Worm (Caenorhabditis elegans) whole organism, late embryonic: ENCODE measurements around the gene T25E4.1.
A peak's percentile ranks its signal among the peaks of the same experiment; 100 is the strongest.

ENCODE experiments used
- F13H6.1 ChIP-seq: sonication (generic microtip); optimal IDR thresholded peaks from 2 replicates; lab custom pipeline; 2016; ENCODE audit warnings: missing genetic modification characterization, missing compliant biosample characterization
- K09A11.1 ChIP-seq: sonication (generic microtip); optimal IDR thresholded peaks from 2 replicates; lab custom pipeline; 2017; ENCODE audit warnings: antibody characterized with exemption, mild to moderate bottlenecking, missing genetic modification characterization, missing compliant biosample characterization; ENCODE audit not compliant: insufficient read depth
- Y22D7AL.16 ChIP-seq: sonication (generic microtip); optimal IDR thresholded peaks from 2 replicates; lab custom pipeline; 2016; ENCODE audit warnings: missing genetic modification characterization, missing compliant biosample characterization
- ahr-1 ChIP-seq: sonication (generic microtip); optimal IDR thresholded peaks from 2 replicates; lab custom pipeline; 2016; ENCODE audit warnings: missing genetic modification characterization, missing compliant biosample characterization
- ama-1 ChIP-seq: fragments of 150-350 bp; optimal IDR thresholded peaks from 2 replicates; lab custom pipeline; 2014
- ceh-14 ChIP-seq: sonication (generic microtip); optimal IDR thresholded peaks from 2 replicates; lab custom pipeline; 2016; ENCODE audit warnings: missing genotype, missing genetic modification characterization, missing compliant biosample characterization
- ceh-2 ChIP-seq: sonication (generic microtip); optimal IDR thresholded peaks from 2 replicates; lab custom pipeline; 2016; ENCODE audit warnings: missing genotype, missing genetic modification characterization, missing compliant biosample characterization
- ceh-22 ChIP-seq: sonication (generic microtip); optimal IDR thresholded peaks from 2 replicates; lab custom pipeline; 2017; ENCODE audit warnings: missing biosample characterization, missing genetic modification characterization
- ceh-24 ChIP-seq: sonication (generic microtip); optimal IDR thresholded peaks from 2 replicates; lab custom pipeline; 2016; ENCODE audit warnings: mild to moderate bottlenecking, missing genetic modification characterization, missing compliant biosample characterization
- ceh-34 ChIP-seq: sonication (generic microtip); optimal IDR thresholded peaks from 2 replicates; lab custom pipeline; 2016; ENCODE audit warnings: mild to moderate bottlenecking, missing genetic modification characterization, missing compliant biosample characterization
- che-1 ChIP-seq: sonication (generic microtip); optimal IDR thresholded peaks from 2 replicates; lab custom pipeline; 2016; ENCODE audit warnings: mild to moderate bottlenecking, missing genetic modification characterization, missing compliant biosample characterization
- dve-1 ChIP-seq: sonication (generic microtip); optimal IDR thresholded peaks from 2 replicates; lab custom pipeline; 2017; ENCODE audit warnings: antibody characterized with exemption, mild to moderate bottlenecking, missing genetic modification characterization, missing compliant biosample characterization
- elt-2 ChIP-seq: sonication (generic microtip); optimal IDR thresholded peaks from 2 replicates; lab custom pipeline; 2016; ENCODE audit warnings: missing genetic modification reagents, missing genetic modification characterization, missing compliant biosample characterization
- elt-4 ChIP-seq: sonication (generic microtip); optimal IDR thresholded peaks from 2 replicates; lab custom pipeline; 2016; ENCODE audit warnings: missing genetic modification characterization, missing compliant biosample characterization
- ets-4 ChIP-seq: sonication (generic microtip); optimal IDR thresholded peaks from 2 replicates; lab custom pipeline; 2016; ENCODE audit warnings: missing genetic modification characterization, missing compliant biosample characterization
- eyg-1 ChIP-seq: sonication (generic microtip); optimal IDR thresholded peaks from 2 replicates; lab custom pipeline; 2016; ENCODE audit warnings: missing genotype, missing genetic modification characterization, missing compliant biosample characterization
- gmeb-2 ChIP-seq: sonication (generic microtip); optimal IDR thresholded peaks from 2 replicates; lab custom pipeline; 2016; ENCODE audit warnings: missing genetic modification characterization, inconsistent platforms, missing compliant biosample characterization
- hlh-13 ChIP-seq: fragments of 200-800 bp; sonication (Bioruptor generic); optimal IDR thresholded peaks from 2 replicates; lab custom pipeline; 2018; ENCODE audit warnings: mild to moderate bottlenecking, missing genetic modification characterization, missing compliant biosample characterization
- hlh-30 ChIP-seq: sonication (generic microtip); optimal IDR thresholded peaks from 2 replicates; lab custom pipeline; 2017; ENCODE audit warnings: antibody characterized with exemption, missing genetic modification characterization, missing compliant biosample characterization; ENCODE audit not compliant: insufficient read depth
- hlh-6 ChIP-seq: sonication (generic microtip); optimal IDR thresholded peaks from 2 replicates; lab custom pipeline; 2016; ENCODE audit warnings: missing genotype, missing genetic modification characterization, missing compliant biosample characterization
- hlh-8 ChIP-seq: sonication (generic microtip); optimal IDR thresholded peaks from 2 replicates; lab custom pipeline; 2016; ENCODE audit warnings: missing genotype, missing genetic modification characterization, missing compliant biosample characterization
- lim-6 ChIP-seq: sonication (generic microtip); optimal IDR thresholded peaks from 2 replicates; lab custom pipeline; 2016; ENCODE audit warnings: missing genetic modification characterization, missing compliant biosample characterization
- mec-3 ChIP-seq: sonication (generic microtip); optimal IDR thresholded peaks from 2 replicates; lab custom pipeline; 2016; ENCODE audit warnings: borderline replicate concordance, missing genetic modification characterization, missing compliant biosample characterization
- nhr-232 ChIP-seq: sonication (generic microtip); optimal IDR thresholded peaks from 2 replicates; lab custom pipeline; 2016; ENCODE audit warnings: missing genetic modification characterization, missing compliant biosample characterization
- npax-4 ChIP-seq: sonication (generic microtip); optimal IDR thresholded peaks from 2 replicates; lab custom pipeline; 2016; ENCODE audit warnings: missing genetic modification characterization, missing compliant biosample characterization
- pax-1 ChIP-seq: fragments of 150-350 bp; optimal IDR thresholded peaks from 2 replicates; lab custom pipeline; 2014; ENCODE audit warnings: missing biosample characterization, missing genetic modification characterization
- pha-2 ChIP-seq: sonication (generic microtip); optimal IDR thresholded peaks from 2 replicates; lab custom pipeline; 2017; ENCODE audit warnings: mild to moderate bottlenecking, missing genetic modification characterization, missing compliant biosample characterization
- pros-1 ChIP-seq: fragments of 150-350 bp; optimal IDR thresholded peaks from 2 replicates; lab custom pipeline; 2014; ENCODE audit warnings: missing biosample characterization, missing genetic modification reagents, missing genetic modification characterization
- rnt-1 ChIP-seq: sonication (generic microtip); optimal IDR thresholded peaks from 2 replicates; lab custom pipeline; 2016; ENCODE audit warnings: missing genetic modification characterization, missing compliant biosample characterization
- sdc-2 ChIP-seq: sonication (generic microtip); optimal IDR thresholded peaks from 2 replicates; lab custom pipeline; 2016; ENCODE audit warnings: missing genotype, missing genetic modification characterization, missing compliant biosample characterization
- sox-2 ChIP-seq: fragments of 200-800 bp; sonication (Bioruptor generic); IDR thresholded peaks from 2 replicates; pipeline ENCODE4 v1.3.6; 2022; ENCODE audit warnings: missing genetic modification reagents, missing genetic modification characterization, missing compliant biosample characterization
- sox-4 ChIP-seq: sonication (generic microtip); optimal IDR thresholded peaks from 2 replicates; lab custom pipeline; 2017; ENCODE audit warnings: mild to moderate bottlenecking, missing genetic modification characterization, inconsistent platforms, missing compliant biosample characterization
- syd-9 ChIP-seq: sonication (generic microtip); optimal IDR thresholded peaks from 2 replicates; lab custom pipeline; 2016; ENCODE audit warnings: mild to moderate bottlenecking, missing genetic modification characterization, moderate library complexity, missing compliant biosample characterization
- tbx-7 ChIP-seq: sonication (generic microtip); optimal IDR thresholded peaks from 2 replicates; lab custom pipeline; 2016; ENCODE audit warnings: missing genotype, missing genetic modification characterization, missing compliant biosample characterization
- unc-42 ChIP-seq: sonication (generic microtip); optimal IDR thresholded peaks from 2 replicates; lab custom pipeline; 2016; ENCODE audit warnings: missing genotype, missing genetic modification characterization, missing compliant biosample characterization
- unc-55 ChIP-seq: sonication (generic microtip); optimal IDR thresholded peaks from 2 replicates; lab custom pipeline; 2017; ENCODE audit warnings: missing biosample characterization, missing genetic modification reagents, missing genetic modification characterization
- unc-86 ChIP-seq: sonication (generic microtip); optimal IDR thresholded peaks from 2 replicates; lab custom pipeline; 2016; ENCODE audit warnings: missing genetic modification characterization, missing compliant biosample characterization

Gene T25E4.1

ce11 chrII:5578714-5579113 is 579 bp downstream of the T25E4.1 start:
- TF ChIP-seq syd-9 (tag; lab: Kevin White, UChicago) = no peak
- no peak for TF ChIP-seq hlh-13 (GFP tag; lab: Kevin White, UChicago)
- TF ChIP-seq unc-55 (GFP tag; lab: Kevin White, UChicago) = no peak
- no peak for TF ChIP-seq ceh-24 (tag; lab: Kevin White, UChicago)
- TF ChIP-seq sox-2 (GFP tag; lab: Robert Waterston, UW) = no peak
- TF ChIP-seq hlh-30 (tag; lab: Kevin White, UChicago) = no peak
- TF ChIP-seq tbx-7 (tag; lab: Kevin White, UChicago) = no peak
- no peak for TF ChIP-seq rnt-1
- TF ChIP-seq hlh-8 (tag; lab: Kevin White, UChicago) = no peak
- no peak for TF ChIP-seq che-1
- TF ChIP-seq sox-4 (tag; lab: Kevin White, UChicago) = no peak
- TF ChIP-seq pha-2 = no peak
- TF ChIP-seq Y22D7AL.16 (tag; lab: Kevin White, UChicago) = no peak
- TF ChIP-seq npax-4 (tag; lab: Kevin White, UChicago) = no peak
- no peak for TF ChIP-seq unc-86 (tag; lab: Kevin White, UChicago)
- TF ChIP-seq K09A11.1 (tag; lab: Kevin White, UChicago) = no peak
- TF ChIP-seq ceh-34 (tag; lab: Kevin White, UChicago) = no peak
- TF ChIP-seq elt-4 (tag; lab: Kevin White, UChicago) = no peak
- TF ChIP-seq dve-1 (tag; lab: Kevin White, UChicago) = no peak

- TF ChIP-seq gmeb-2 (tag; lab: Kevin White, UChicago) (no peak), eyg-1 (tag; lab: Kevin White, UChicago) (no peak), ama-1 (lab: Kevin White, UChicago) (no peak), unc-42 (tag; lab: Kevin White, UChicago) (no peak), ceh-2 (no peak), ets-4 (tag; lab: Kevin White, UChicago) (no peak), K09A11.1 (tag; lab: Kevin White, UChicago) (no peak), rnt-1 (no peak), ahr-1 (tag; lab: Kevin White, UChicago) (no peak), ceh-24 (tag; lab: Kevin White, UChicago) (no peak), ceh-14 (tag; lab: Kevin White, UChicago) (no peak)
These were observed 1.1 kb downstream of the T25E4.1 start for ce11 chrII:5579236-5579635.

DNA sequence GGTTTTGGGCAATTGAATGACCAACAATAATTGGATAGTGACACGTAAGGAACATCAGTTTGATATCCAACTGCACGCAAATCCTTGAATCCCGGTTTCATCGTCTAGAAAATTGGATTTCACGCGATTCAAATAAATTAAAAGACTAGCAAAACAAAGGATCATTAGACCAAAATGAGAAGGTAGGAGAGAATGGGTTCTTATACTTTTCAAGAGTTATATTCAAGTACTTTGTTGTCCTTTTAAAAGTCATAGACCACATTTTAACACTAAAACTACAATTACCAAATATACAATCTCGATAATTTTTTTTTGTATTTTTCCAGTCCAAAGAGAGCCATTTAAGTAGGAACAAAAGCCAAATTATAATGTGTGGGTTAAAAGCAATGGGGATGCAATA is 4.2 kb downstream of the T25E4.1 start, which contains the start of gene T25E4.2:
Gene T25E4.2, minus strand, starts transcription at position 101 of the 400 bp plus-strand sequence.
- no peak for TF ChIP-seq F13H6.1 (tag; lab: Kevin White, UChicago)
- TF ChIP-seq ceh-22 (tag; lab: Kevin White, UChicago) = no peak
- no peak for TF ChIP-seq sox-2 (GFP tag; lab: Robert Waterston, UW)
- no peak for TF ChIP-seq sox-4 (tag; lab: Kevin White, UChicago)
- no peak for TF ChIP-seq syd-9 (tag; lab: Kevin White, UChicago)
- TF ChIP-seq mec-3 (tag; lab: Kevin White, UChicago) = no peak
- TF ChIP-seq hlh-6 (tag; lab: Kevin White, UChicago) = no peak
- TF ChIP-seq nhr-232 = no peak
- no peak for TF ChIP-seq sdc-2 (tag; lab: Kevin White, UChicago)
- TF ChIP-seq pha-2 = no peak
- no peak for TF ChIP-seq K09A11.1 (tag; lab: Kevin White, UChicago)

DNA sequence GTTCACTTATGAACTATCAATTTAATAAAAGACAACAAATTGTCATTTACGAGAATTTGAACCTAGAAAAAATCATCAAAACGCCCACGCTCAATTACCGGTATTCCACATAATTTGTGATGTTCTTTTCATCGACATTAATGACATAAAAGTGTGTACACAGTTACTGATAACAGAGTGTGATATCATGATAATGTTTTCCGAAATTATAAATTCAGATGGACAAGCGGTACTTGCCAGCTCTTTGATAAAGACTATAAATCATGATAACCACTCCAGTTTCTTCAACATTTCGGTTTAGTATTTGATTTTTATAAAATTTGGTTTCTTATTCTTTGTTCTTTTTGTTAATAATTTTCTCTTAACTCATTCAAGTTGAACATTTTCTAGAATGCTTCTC is 7.7 kb downstream of the T25E4.1 start, which contains the start of gene lys-8:
Gene lys-8, plus strand, starts transcription at position 391 of the 400 bp plus-strand sequence.
- TF ChIP-seq elt-2 (peak; percentile 98), unc-86 (tag; lab: Kevin White, UChicago) (no peak)

ce11 chrII:5587794-5588193 is 9.7 kb downstream of the T25E4.1 start:
- TF ChIP-seq ceh-22 (tag; lab: Kevin White, UChicago) = no peak
- no peak for TF ChIP-seq hlh-6 (tag; lab: Kevin White, UChicago)
- TF ChIP-seq dve-1 (tag; lab: Kevin White, UChicago) = no peak
- TF ChIP-seq tbx-7 (tag; lab: Kevin White, UChicago) = no peak
- TF ChIP-seq che-1 = no peak
- TF ChIP-seq lim-6 (tag; lab: Kevin White, UChicago) = no peak
- TF ChIP-seq pros-1 (tag; lab: Kevin White, UChicago) = no peak
- no peak for TF ChIP-seq hlh-13 (GFP tag; lab: Kevin White, UChicago)
- no peak for TF ChIP-seq ceh-14 (tag; lab: Kevin White, UChicago)
- TF ChIP-seq syd-9 (tag; lab: Kevin White, UChicago) = no peak
- no peak for TF ChIP-seq sdc-2 (tag; lab: Kevin White, UChicago)
- TF ChIP-seq pha-2 = no peak
- TF ChIP-seq pax-1 (tag; lab: Kevin White, UChicago) = no peak
